Worm (Caenorhabditis elegans): Measurements from ENCODE around the gene srlf-28.

Gene srlf-28

ce11 chrIV:14321655-14322054 lies 22.0 kb downstream of the srlf-28 start, which contains the start of gene fbxa-126:
Gene fbxa-126, minus strand, starts transcription at chrIV:14321755.
- TF ChIP-seq blmp-1 (tag; optimal IDR thresholded peaks at IDR 0.05) (no peak), ztf-11 (tag; optimal IDR thresholded peaks at IDR 0.05) (no peak), sptf-1 (tag; optimal IDR thresholded peaks at IDR 0.05) (no peak), ceh-83 (GFP tag; optimal IDR thresholded peaks at IDR 0.05) (no peak), pha-4 (tag; optimal IDR thresholded peaks at IDR 0.05) (no peak), ceh-39 (tag; optimal IDR thresholded peaks at IDR 0.05) (no peak), zip-8 (tag; optimal IDR thresholded peaks at IDR 0.05) (no peak), mep-1 (tag; optimal IDR thresholded peaks at IDR 0.05) (no peak), snpc-4 (tag; optimal IDR thresholded peaks at IDR 0.05) (no peak), lin-32 (GFP tag; optimal IDR thresholded peaks at IDR 0.05) (no peak), bed-3 (GFP tag; optimal IDR thresholded peaks at IDR 0.05) (no peak), ceh-43 (GFP tag; optimal IDR thresholded peaks at IDR 0.05) (no peak), elt-1 (tag; optimal IDR thresholded peaks at IDR 0.05; ENCODE audit: borderline replicate concordance, insufficient read depth) (no peak), flh-1 (GFP tag; optimal IDR thresholded peaks at IDR 0.05) (no peak), unc-62 (GFP tag; optimal IDR thresholded peaks at IDR 0.05) (no peak), unc-39 (tag; optimal IDR thresholded peaks at IDR 0.05) (no peak), nhr-76 (tag; optimal IDR thresholded peaks at IDR 0.05) (no peak), lin-13 (tag; optimal IDR thresholded peaks at IDR 0.05) (no peak)

- TF ChIP-seq unc-120 (tag; optimal IDR thresholded peaks at IDR 0.05; ENCODE audit: poor library complexity, severe bottlenecking) = no peak
- TF ChIP-seq ces-1 (GFP tag; optimal IDR thresholded peaks at IDR 0.05) = no peak
- TF ChIP-seq ztf-11 (tag; optimal IDR thresholded peaks at IDR 0.05) = no peak
- TF ChIP-seq drap-1 (GFP tag; optimal IDR thresholded peaks at IDR 0.05) = no peak
- TF ChIP-seq flh-1 (GFP tag; optimal IDR thresholded peaks at IDR 0.05) = no peak
Observed at ce11 chrIV:14318054-14318453, 25.6 kb downstream of the srlf-28 start.

- TF ChIP-seq ham-2 (GFP tag; optimal IDR thresholded peaks at IDR 0.05) = no peak
- no peak for TF ChIP-seq nhr-12 (tag; optimal IDR thresholded peaks at IDR 0.05)
- no peak for TF ChIP-seq blmp-1 (tag; optimal IDR thresholded peaks at IDR 0.05)
- TF ChIP-seq lin-13 (tag; optimal IDR thresholded peaks at IDR 0.05) = no peak
- TF ChIP-seq ces-1 (GFP tag; optimal IDR thresholded peaks at IDR 0.05) = no peak
- no peak for TF ChIP-seq sem-2 (GFP tag; optimal IDR thresholded peaks at IDR 0.05)
- TF ChIP-seq elt-1 (tag; optimal IDR thresholded peaks at IDR 0.05; ENCODE audit: borderline replicate concordance, insufficient read depth) = no peak
- TF ChIP-seq snpc-4 (tag; optimal IDR thresholded peaks at IDR 0.05) = no peak
- TF ChIP-seq mab-5 (tag; optimal IDR thresholded peaks at IDR 0.05) = no peak
- no peak for TF ChIP-seq pha-4 (tag; optimal IDR thresholded peaks at IDR 0.05)
- no peak for TF ChIP-seq bed-3 (GFP tag; optimal IDR thresholded peaks at IDR 0.05)
- TF ChIP-seq zip-8 (tag; optimal IDR thresholded peaks at IDR 0.05) = no peak
- no peak for TF ChIP-seq lin-32 (GFP tag; optimal IDR thresholded peaks at IDR 0.05)
- TF ChIP-seq cnd-1 (tag; optimal IDR thresholded peaks at IDR 0.05) = no peak
Observed at ce11 chrIV:14305813-14306212, 37.8 kb downstream of the srlf-28 start.

- TF ChIP-seq nhr-12 (tag; optimal IDR thresholded peaks at IDR 0.05) (no peak), nhr-2 (tag; optimal IDR thresholded peaks at IDR 0.05) (peak; percentile 85), nhr-28 (tag; optimal IDR thresholded peaks at IDR 0.05) (no peak), zip-8 (tag; optimal IDR thresholded peaks at IDR 0.05) (peak; percentile 88), mls-2 (tag; optimal IDR thresholded peaks at IDR 0.05) (no peak), drap-1 (GFP tag; optimal IDR thresholded peaks at IDR 0.05) (no peak), cnd-1 (tag; optimal IDR thresholded peaks at IDR 0.05) (no peak), mab-5 (tag; optimal IDR thresholded peaks at IDR 0.05) (no peak)
Observed at ce11 chrIV:14297058-14297457, 46.6 kb downstream of the srlf-28 start.

DNA sequence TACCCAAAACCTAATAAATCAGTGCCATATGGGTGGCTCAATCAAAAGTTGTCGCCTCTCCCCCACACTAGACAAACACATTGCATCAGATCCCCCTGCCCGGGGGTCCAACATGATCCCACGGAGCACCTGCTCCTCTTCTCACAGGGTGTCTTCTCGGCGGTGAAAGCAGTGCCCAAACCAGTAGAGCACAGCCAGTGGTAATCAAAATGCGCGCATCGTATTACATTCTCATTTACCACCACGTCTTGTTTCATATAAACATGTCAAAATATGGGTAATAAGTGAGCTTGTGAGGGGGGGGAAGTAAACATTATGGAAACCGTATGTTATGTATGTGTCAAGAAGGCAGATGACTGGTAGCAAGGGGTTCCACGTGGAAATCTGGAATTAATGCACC lies 48.4 kb downstream of the srlf-28 start:
- no peak for TF ChIP-seq bed-3 (GFP tag; optimal IDR thresholded peaks at IDR 0.05)
- TF ChIP-seq zip-8 (tag; optimal IDR thresholded peaks at IDR 0.05) = no peak
- no peak for TF ChIP-seq blmp-1 (tag; optimal IDR thresholded peaks at IDR 0.05)
- no peak for TF ChIP-seq unc-62 (GFP tag; optimal IDR thresholded peaks at IDR 0.05)
